Worm (Caenorhabditis elegans) whole organism, L3 larva: ENCODE measurements around the gene efk-1.

Experiments used
- nhr-77 ChIP-seq: fragments of 150-350 bp; optimal IDR thresholded peaks from 2 replicates; lab custom pipeline; 2014; ENCODE audit warnings: missing biosample characterization, missing genetic modification characterization
- skn-1 ChIP-seq: fragments of 150-350 bp; optimal IDR thresholded peaks from 2 replicates; lab custom pipeline; 2014; ENCODE audit warnings: missing biosample characterization, missing genetic modification characterization

DNA sequence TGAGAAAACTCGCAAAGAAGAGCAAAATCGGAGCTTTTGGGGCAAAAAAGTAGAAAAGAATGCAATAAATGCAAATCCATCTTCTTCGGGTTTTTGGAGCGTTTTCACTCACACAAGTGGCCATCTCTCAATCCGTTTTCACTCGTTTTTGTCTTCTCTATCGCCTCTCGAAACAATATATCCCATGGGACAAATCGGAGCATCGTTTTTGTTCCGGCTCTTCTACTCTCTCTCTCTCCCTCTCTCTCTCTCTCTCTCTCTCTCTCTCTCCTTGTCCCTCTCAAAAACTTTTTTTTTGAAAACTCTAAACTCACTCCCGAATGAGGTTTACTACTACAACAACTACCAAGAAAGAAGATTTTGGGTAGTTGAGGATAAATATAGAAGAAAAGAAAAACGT lies 26.8 kb downstream of the efk-1 start:
- no peak for TF ChIP-seq skn-1 (tag; lab: Kevin White, UChicago)
- TF ChIP-seq nhr-77 (tag; lab: Kevin White, UChicago), result no peak
